Worm (Caenorhabditis elegans) whole organism, L1 larva: ENCODE data around the gene K11C4.2.
A peak's percentile ranks its signal among the peaks of the same experiment; 100 is the strongest.

ENCODE experiments used
- C16A3.4 ChIP-seq: fragments of 150-350 bp; optimal IDR thresholded peaks from 2 replicates; lab custom pipeline; 2014; ENCODE audit warnings: missing biosample characterization, missing genetic modification characterization
- F16B12.6 ChIP-seq: fragments of 150-350 bp; optimal IDR thresholded peaks from 2 replicates; lab custom pipeline; 2014; ENCODE audit warnings: missing biosample characterization, missing genetic modification characterization
- aly-2 ChIP-seq: fragments of 150-350 bp; optimal IDR thresholded peaks from 2 replicates; lab custom pipeline; 2014; ENCODE audit warnings: missing biosample characterization, missing genetic modification characterization
- ama-1 ChIP-seq: fragments of 150-350 bp; optimal IDR thresholded peaks from 2 replicates; lab custom pipeline; 2014
- blmp-1 ChIP-seq: fragments of 150-350 bp; optimal IDR thresholded peaks from 2 replicates; lab custom pipeline; 2014; ENCODE audit warnings: missing biosample characterization, missing genetic modification characterization
- ceh-63 ChIP-seq: fragments of 200-800 bp; sonication (Bioruptor generic); optimal IDR thresholded peaks from 2 replicates; lab custom pipeline; 2018; ENCODE audit warnings: mild to moderate bottlenecking, missing genetic modification characterization, missing compliant biosample characterization
- ceh-90 ChIP-seq: sonication (generic microtip); optimal IDR thresholded peaks from 2 replicates; lab custom pipeline; 2016; ENCODE audit warnings: missing genetic modification characterization, missing compliant biosample characterization
- ces-1 ChIP-seq: fragments of 150-350 bp; optimal IDR thresholded peaks from 2 replicates; lab custom pipeline; 2014; ENCODE audit warnings: missing biosample characterization, missing genetic modification reagents, missing genetic modification characterization
- dpl-1 ChIP-seq, 3 experiments: fragments of 150-350 bp in 2 of 3; sonication (generic microtip) in 1 of 3; optimal IDR thresholded peaks; 2 replicates each; lab custom pipeline; 2014 to 2017; ENCODE audit warnings: missing biosample characterization in 3 of 3, missing genetic modification characterization in 3 of 3, missing genetic modification reagents in 3 of 3
- dsc-1 ChIP-seq: sonication (generic microtip); optimal IDR thresholded peaks from 2 replicates; lab custom pipeline; 2016; ENCODE audit warnings: mild to moderate bottlenecking, missing genetic modification characterization, missing compliant biosample characterization
- efl-1 ChIP-seq, 4 experiments: fragments of 150-350 bp; optimal IDR thresholded peaks in 3 of 4; peaks in 1 of 4; 1 replicate in 1 of 4; 2 replicates in 3 of 4; lab custom pipeline; 2014; ENCODE audit warnings: missing biosample characterization in 2 of 4, missing genetic modification characterization in 2 of 4, missing genetic modification reagents in 2 of 4
- egl-27 ChIP-seq, 2 experiments: fragments of 150-350 bp in 1 of 2; sonication (generic microtip); optimal IDR thresholded peaks; 3 replicates each; lab custom pipeline; 2017 to 2018; ENCODE audit warnings: missing biosample characterization in 2 of 2, missing genetic modification characterization in 2 of 2, missing genetic modification reagents in 2 of 2
- fkh-10 ChIP-seq: sonication (generic microtip); optimal IDR thresholded peaks from 2 replicates; lab custom pipeline; 2017; ENCODE audit warnings: missing biosample characterization, missing genetic modification reagents, missing genetic modification characterization
- fkh-4 ChIP-seq: sonication (generic microtip); optimal IDR thresholded peaks from 2 replicates; lab custom pipeline; 2016; ENCODE audit warnings: missing compliant biosample characterization, missing genetic modification characterization, borderline replicate concordance
- lin-14 ChIP-seq: fragments of 200-800 bp; sonication (Bioruptor generic); optimal IDR thresholded peaks from 2 replicates; lab custom pipeline; 2018; ENCODE audit warnings: mild to moderate bottlenecking, missing genetic modification characterization, moderate library complexity, missing compliant biosample characterization
- lin-35 ChIP-seq, 2 experiments: fragments of 150-350 bp; optimal IDR thresholded peaks; 2 replicates each; lab custom pipeline; 2014; ENCODE audit warnings: missing biosample characterization in 2 of 2, missing genetic modification characterization in 2 of 2, missing genetic modification reagents in 2 of 2
- lin-39 ChIP-seq: fragments of 150-350 bp; optimal IDR thresholded peaks from 2 replicates; lab custom pipeline; 2014; ENCODE audit warnings: missing biosample characterization, missing genetic modification reagents, missing genetic modification characterization
- lsy-2 ChIP-seq, 2 experiments: fragments of 150-350 bp; optimal IDR thresholded peaks; 2 replicates each; lab custom pipeline; 2014; ENCODE audit warnings: missing biosample characterization in 2 of 2, missing genetic modification characterization in 2 of 2
- mep-1 ChIP-seq: fragments of 150-350 bp; optimal IDR thresholded peaks from 2 replicates; lab custom pipeline; 2014; ENCODE audit warnings: missing biosample characterization, missing genetic modification characterization
- nhr-12 ChIP-seq: sonication (generic microtip); optimal IDR thresholded peaks from 2 replicates; lab custom pipeline; 2017; ENCODE audit warnings: missing biosample characterization, missing genetic modification characterization
- nhr-71 ChIP-seq: sonication (generic microtip); optimal IDR thresholded peaks from 2 replicates; lab custom pipeline; 2016; ENCODE audit warnings: mild to moderate bottlenecking, missing genetic modification characterization, moderate library complexity, missing compliant biosample characterization
- nhr-76 ChIP-seq: sonication (generic microtip); optimal IDR thresholded peaks from 2 replicates; lab custom pipeline; 2017; ENCODE audit warnings: missing biosample characterization, missing genetic modification characterization
- pag-3 ChIP-seq: sonication (generic microtip); optimal IDR thresholded peaks from 2 replicates; lab custom pipeline; 2017; ENCODE audit warnings: missing genetic modification characterization, mild to moderate bottlenecking, missing compliant biosample characterization, antibody characterized with exemption, borderline replicate concordance; ENCODE audit not compliant: insufficient read depth
- pax-3 ChIP-seq: fragments of 200-800 bp; sonication (Bioruptor generic); optimal IDR thresholded peaks from 2 replicates; lab custom pipeline; 2018; ENCODE audit warnings: mild to moderate bottlenecking, missing genetic modification characterization, moderate library complexity, missing compliant biosample characterization
- rnt-1 ChIP-seq: sonication (generic microtip); optimal IDR thresholded peaks from 2 replicates; lab custom pipeline; 2016; ENCODE audit warnings: mild to moderate bottlenecking, missing genetic modification characterization, moderate library complexity, missing compliant biosample characterization
- snpc-4 ChIP-seq: fragments of 150-350 bp; optimal IDR thresholded peaks from 2 replicates; lab custom pipeline; 2014; ENCODE audit warnings: missing biosample characterization, missing genetic modification characterization
- sox-4 ChIP-seq: sonication (generic microtip); optimal IDR thresholded peaks from 2 replicates; lab custom pipeline; 2016; ENCODE audit warnings: missing genetic modification characterization, missing compliant biosample characterization
- sup-37 ChIP-seq: fragments of 200-800 bp; sonication (Bioruptor generic); optimal IDR thresholded peaks from 2 replicates; lab custom pipeline; 2018; ENCODE audit warnings: mild to moderate bottlenecking, missing genetic modification characterization, missing compliant biosample characterization
- tbx-2 ChIP-seq: sonication (generic microtip); optimal IDR thresholded peaks from 2 replicates; lab custom pipeline; 2016; ENCODE audit warnings: missing genetic modification characterization, missing compliant biosample characterization
- tlp-1 ChIP-seq: fragments of 150-350 bp; optimal IDR thresholded peaks from 2 replicates; lab custom pipeline; 2014; ENCODE audit warnings: missing biosample characterization, missing genetic modification characterization
- unc-30 ChIP-seq: sonication (generic microtip); optimal IDR thresholded peaks from 2 replicates; lab custom pipeline; 2017; ENCODE audit warnings: missing biosample characterization, missing genetic modification characterization
- xbp-1 ChIP-seq: sonication (generic microtip); optimal IDR thresholded peaks from 2 replicates; lab custom pipeline; 2016; ENCODE audit warnings: missing genetic modification characterization, missing compliant biosample characterization
- ztf-11 ChIP-seq, 2 experiments: sonication (generic microtip); optimal IDR thresholded peaks; 2 replicates each; lab custom pipeline; 2016 to 2017; ENCODE audit warnings: missing genetic modification characterization in 2 of 2, missing biosample characterization in 1 of 2, missing compliant biosample characterization in 1 of 2
- ztf-4 ChIP-seq: fragments of 150-350 bp; optimal IDR thresholded peaks from 2 replicates; lab custom pipeline; 2014; ENCODE audit warnings: missing biosample characterization, missing genetic modification characterization

K11C4.2 gene

ce11 chrV:6893681-6894080, 1.2 kb upstream of the K11C4.2 start (continued):
- no peak for TF ChIP-seq xbp-1
- TF ChIP-seq nhr-71 (tag; lab: Kevin White, UChicago): peak; percentile 17
- peak; percentile 51 for TF ChIP-seq lin-14 (GFP tag; lab: Kevin White, UChicago)
- peak in 1 of 2 experiments; percentile 3 for TF ChIP-seq lsy-2 (tag; optimal IDR thresholded peaks at IDR 0.05; lab: Kevin White, UChicago)
- no peak for TF ChIP-seq C16A3.4
- TF ChIP-seq snpc-4 (tag; lab: Kevin White, UChicago): no peak
- no peak for TF ChIP-seq fkh-10
- no peak for TF ChIP-seq nhr-12 (tag; lab: Kevin White, UChicago)
- no peak for TF ChIP-seq ama-1 (lab: Kevin White, UChicago)
- no peak for TF ChIP-seq blmp-1 (tag; lab: Kevin White, UChicago)
- TF ChIP-seq sox-4: no peak
- TF ChIP-seq egl-27 (tag; optimal IDR thresholded peaks at IDR 0.05; lab: Kevin White, UChicago): no peak
- TF ChIP-seq pag-3 (tag; lab: Kevin White, UChicago): no peak
- TF ChIP-seq nhr-76 (tag; lab: Kevin White, UChicago): no peak
- no peak for TF ChIP-seq unc-30 (tag; lab: Kevin White, UChicago)
- TF ChIP-seq ceh-90 (tag; lab: Kevin White, UChicago): no peak
- no peak for TF ChIP-seq fkh-4 (tag; lab: Kevin White, UChicago)
- TF ChIP-seq pax-3: no peak

- TF ChIP-seq mep-1 (tag; lab: Kevin White, UChicago) (no peak), efl-1 (optimal IDR thresholded peaks at IDR 0.05; lab: Kevin White, UChicago) (no peak), efl-1 (GFP tag; optimal IDR thresholded peaks at IDR 0.05 in 1 of 2; lab: Kevin White, UChicago) (peak in 1 of 2 experiments; percentile 73)
Observed at ce11 chrV:6896700-6897099, 1.8 kb downstream of the K11C4.2 start, which contains the start of gene K11C4.1. K11C4.1 (plus strand) TSS chrV:6897000.

ce11 chrV:6900173-6900638, 5.3 kb downstream of the K11C4.2 start, which contains the start of gene odc-1:
odc-1 (minus strand) TSS chrV:6900223.
- TF ChIP-seq lin-35 (GFP tag; optimal IDR thresholded peaks at IDR 0.05; lab: Kevin White, UChicago) (peak in 1 of 2 experiments; percentile 17), dpl-1 (GFP tag; optimal IDR thresholded peaks at IDR 0.05; lab: Kevin White, UChicago) (no peak)
- TF ChIP-seq, all 84 proteins: peak for 1

- TF ChIP-seq lsy-2 (tag; optimal IDR thresholded peaks at IDR 0.05; lab: Kevin White, UChicago): no peak
- no peak for TF ChIP-seq lin-39 (tag; lab: Kevin White, UChicago)
- no peak for TF ChIP-seq ces-1 (GFP tag; lab: Kevin White, UChicago)
- TF ChIP-seq ztf-11 (tag; optimal IDR thresholded peaks at IDR 0.05; lab: Kevin White, UChicago): no peak
- TF ChIP-seq aly-2 (tag; lab: Kevin White, UChicago): no peak
- no peak for TF ChIP-seq sup-37 (GFP tag; lab: Kevin White, UChicago)
- no peak for TF ChIP-seq dsc-1 (tag; lab: Kevin White, UChicago)
- TF ChIP-seq ceh-63: no peak
- no peak for TF ChIP-seq tbx-2
- no peak for TF ChIP-seq tlp-1 (tag; lab: Kevin White, UChicago)
- TF ChIP-seq rnt-1 (tag; lab: Kevin White, UChicago): peak; percentile 16
- TF ChIP-seq ztf-4 (tag; lab: Kevin White, UChicago): peak; percentile 7
- TF ChIP-seq F16B12.6 (tag; lab: Kevin White, UChicago): no peak
- TF ChIP-seq fkh-10: no peak
Observed at ce11 chrV:6900814-6901592, 6.1 kb downstream of the K11C4.2 start.
